Worm (Caenorhabditis elegans): ENCODE results near the gene irld-2.

ce11 chrX:13349230-13350122 is 45.4 kb downstream of the irld-2 start:
- TF ChIP-seq W03F9.2 (tag; optimal IDR thresholded peaks at IDR 0.05) (no peak), him-1 (tag; optimal IDR thresholded peaks at IDR 0.05) (no peak), dao-5 (tag; optimal IDR thresholded peaks at IDR 0.05) (no peak)

Measured in whole organism, L4/young adult.